Worm (Caenorhabditis elegans) whole organism, late embryonic: ENCODE results near the gene C16C8.25.

Experiments
- ama-1 ChIP-seq: fragments of 150-350 bp; optimal IDR thresholded peaks from 2 replicates; lab custom pipeline; 2014
- fkh-10 ChIP-seq: fragments of 150-350 bp; optimal IDR thresholded peaks from 2 replicates; lab custom pipeline; 2014; ENCODE audit warnings: missing biosample characterization, missing genetic modification reagents, missing genetic modification characterization
- hlh-15 ChIP-seq: sonication (generic microtip); optimal IDR thresholded peaks from 2 replicates; lab custom pipeline; 2016; ENCODE audit warnings: missing genetic modification characterization, missing compliant biosample characterization
- madf-2 ChIP-seq: sonication (generic microtip); optimal IDR thresholded peaks from 2 replicates; lab custom pipeline; 2017; ENCODE audit warnings: missing genetic modification characterization, missing compliant biosample characterization
- unc-3 ChIP-seq, 2 experiments: fragments of 200-800 bp in 1 of 2; sonication (Bioruptor generic) in 1 of 2; sonication (generic microtip) in 1 of 2; conservative IDR thresholded peaks in 1 of 2; optimal IDR thresholded peaks in 1 of 2; 2 replicates each; pipeline versions ENCODE4 v1.3.6 to Lab custom; 2016 to 2022; ENCODE audit warnings: missing compliant biosample characterization in 2 of 2, missing genetic modification characterization in 2 of 2, missing genetic modification reagents in 1 of 2

ce11 chrII:3403535-3403934 lies 45.5 kb upstream of the C16C8.25 start, which contains the start of gene nep-8:
- TF ChIP-seq unc-3 (GFP tag; conservative IDR thresholded peaks at IDR 0.05; lab: Robert Waterston, UW) (no peak), unc-3 (tag; optimal IDR thresholded peaks at IDR 0.05; lab: Kevin White, UChicago) (no peak), hlh-15 (tag; lab: Kevin White, UChicago) (no peak), fkh-10 (no peak), madf-2 (tag; lab: Kevin White, UChicago) (no peak), ama-1 (lab: Kevin White, UChicago) (no peak)
